Fruit fly (Drosophila melanogaster): ENCODE results near the gene CG44362.

The CG44362 gene

DNA sequence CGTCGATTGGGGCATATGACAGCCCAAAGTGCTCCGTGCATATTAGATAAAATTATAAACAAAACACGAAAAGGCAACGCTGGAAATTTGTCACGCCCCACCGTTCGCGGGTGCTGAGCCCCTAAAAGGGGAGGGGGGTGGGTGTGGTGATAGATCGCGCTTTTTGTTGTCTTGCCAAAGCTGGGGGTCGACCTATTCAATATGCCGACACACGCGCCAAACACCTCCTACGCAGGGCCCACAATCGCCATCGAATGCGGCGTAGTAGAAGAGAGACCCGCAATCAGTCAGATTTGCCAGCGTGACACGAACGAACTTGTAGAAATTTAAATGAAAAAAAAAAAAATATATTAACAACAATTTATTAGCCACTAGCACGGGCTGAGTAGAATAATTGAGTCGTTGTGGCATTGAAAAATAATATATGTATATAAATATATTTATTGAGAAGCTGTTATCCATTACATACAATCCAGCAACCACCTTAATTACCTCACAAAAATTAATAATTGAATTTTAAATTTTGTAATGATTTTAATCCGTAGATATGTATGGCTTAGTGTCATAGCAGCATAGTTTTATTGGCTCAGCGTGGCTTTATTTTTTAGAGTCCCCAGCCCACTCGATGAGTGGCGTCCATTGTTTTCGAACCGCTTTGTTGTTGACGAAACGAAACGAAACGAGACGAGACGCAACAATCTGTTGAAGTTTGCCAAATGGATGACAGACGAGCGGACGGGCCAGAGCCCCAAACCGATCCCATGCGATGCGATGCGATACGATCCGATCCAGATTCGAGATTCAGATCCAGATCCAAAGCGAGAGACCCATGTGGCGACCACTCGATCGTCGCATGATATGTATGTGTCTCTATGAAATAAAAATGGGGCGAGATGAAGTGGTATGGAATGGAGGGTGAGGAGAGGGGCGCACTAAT is 48.1 kb upstream of the CG44362 start (continued):
- TF ChIP-seq Blimp-1 (GFP tag; optimal IDR thresholded peaks at IDR 0.05) (peak; percentile 63), esn (GFP tag; optimal IDR thresholded peaks at IDR 0.05) (peak; percentile 69), CG6808 (GFP tag; optimal IDR thresholded peaks at IDR 0.05) (peak; percentile 83), acj6 (GFP tag; optimal IDR thresholded peaks at IDR 0.05) (peak; percentile 81), CG15336 (GFP tag; IDR thresholded peaks at IDR 0.05) (peak; percentile 97), CG34406 (GFP tag; optimal IDR thresholded peaks at IDR 0.05) (peak; percentile 92), CG8319 (GFP tag; optimal IDR thresholded peaks at IDR 0.05) (peak; percentile 47), topi (GFP tag; optimal IDR thresholded peaks at IDR 0.05) (peak; percentile 35), salr (GFP tag; optimal IDR thresholded peaks at IDR 0.05) (peak; percentile 65 to 66), CG11294 (GFP tag; IDR thresholded peaks at IDR 0.05) (peak; percentile 86), CG11902 (GFP tag; optimal IDR thresholded peaks at IDR 0.05) (peak; percentile 39), net (GFP tag; optimal IDR thresholded peaks at IDR 0.05) (peak; percentile 81), ss (GFP tag; optimal IDR thresholded peaks at IDR 0.05) (peak; percentile 85 to 90), Sox14 (GFP tag; optimal IDR thresholded peaks at IDR 0.05) (peak; percentile 40), Eip75B (GFP tag; optimal IDR thresholded peaks at IDR 0.05) (peak; percentile 33), CG4318 (GFP tag; optimal IDR thresholded peaks at IDR 0.05) (peak; percentile 90), CG31627 (GFP tag; optimal IDR thresholded peaks at IDR 0.05) (peak; percentile 2), dac (GFP tag; optimal IDR thresholded peaks at IDR 0.05) (peak; percentile 64), Hr39 (GFP tag; optimal IDR thresholded peaks at IDR 0.05) (no peak)

DNA sequence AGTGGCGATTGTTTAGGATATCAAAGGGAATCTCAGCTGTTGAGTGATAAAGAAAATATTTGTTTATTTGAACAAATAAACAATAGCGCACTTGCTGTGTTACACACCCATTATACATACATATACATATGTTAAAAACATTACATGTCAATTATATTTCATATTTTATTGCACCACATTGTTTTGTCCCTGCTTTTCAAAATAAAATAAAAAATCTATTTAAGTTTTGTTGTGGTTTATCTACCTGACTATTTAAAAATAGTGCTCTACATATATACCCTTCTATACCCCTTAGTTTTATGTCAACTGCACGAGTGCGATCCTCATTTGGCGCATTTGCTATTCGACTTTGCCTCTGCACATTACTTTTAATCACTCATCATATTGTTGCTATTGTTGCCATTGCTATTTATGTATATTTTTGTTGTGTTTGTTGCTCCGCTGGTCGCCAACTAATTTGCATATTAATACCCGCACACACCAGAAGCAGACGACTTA is 47.4 kb upstream of the CG44362 start:
- TF ChIP-seq CG8632 (GFP tag; optimal IDR thresholded peaks at IDR 0.05) (peak; percentile 33), net (GFP tag; optimal IDR thresholded peaks at IDR 0.05) (peak; percentile 86), CG9139 (GFP tag; optimal IDR thresholded peaks at IDR 0.05) (peak; percentile 15), topi (GFP tag; optimal IDR thresholded peaks at IDR 0.05) (peak; percentile 16), Hr38 (GFP tag; optimal IDR thresholded peaks at IDR 0.05) (no peak), CG11294 (GFP tag; IDR thresholded peaks at IDR 0.05) (peak; percentile 95), CG15336 (GFP tag; IDR thresholded peaks at IDR 0.05) (peak; percentile 98), ss (GFP tag; optimal IDR thresholded peaks at IDR 0.05) (peak; percentile 59 to 69), CG31627 (GFP tag; optimal IDR thresholded peaks at IDR 0.05) (no peak), spab (GFP tag; optimal IDR thresholded peaks at IDR 0.05) (peak; percentile 72), cyc (GFP tag; optimal IDR thresholded peaks at IDR 0.05) (no peak), Ets96B (tag; optimal IDR thresholded peaks at IDR 0.05) (peak; percentile 88), CG32006 (GFP tag; optimal IDR thresholded peaks at IDR 0.05) (peak; percentile 98), Lpt (GFP tag; optimal IDR thresholded peaks at IDR 0.05) (peak; percentile 93), eg (GFP tag; IDR thresholded peaks at IDR 0.05) (peak; percentile 94), esn (GFP tag; optimal IDR thresholded peaks at IDR 0.05) (no peak), Smox (GFP tag; optimal IDR thresholded peaks at IDR 0.05) (no peak), salr (GFP tag; optimal IDR thresholded peaks at IDR 0.05) (peak; percentile 62 to 95), Hr4 (GFP tag; optimal IDR thresholded peaks at IDR 0.05) (peak; percentile 95), fkh (GFP tag; optimal IDR thresholded peaks at IDR 0.05) (peak; percentile 79), dsx (GFP tag; optimal IDR thresholded peaks at IDR 0.05; ENCODE audit: poor library complexity, severe bottlenecking) (peak; percentile 67), CG11902 (GFP tag; optimal IDR thresholded peaks at IDR 0.05) (peak; percentile 4), Blimp-1 (GFP tag; optimal IDR thresholded peaks at IDR 0.05) (no peak), CG6792 (GFP tag; optimal IDR thresholded peaks at IDR 0.05) (peak; percentile 60), Sox15 (GFP tag; optimal IDR thresholded peaks at IDR 0.05) (peak; percentile 22), CG7368 (GFP tag; optimal IDR thresholded peaks at IDR 0.05) (peak; percentile 67), fd59A (GFP tag; optimal IDR thresholded peaks at IDR 0.05) (peak; percentile 74), CG3032 (tag; optimal IDR thresholded peaks at IDR 0.05) (peak; percentile 88), pdm3 (GFP tag; optimal IDR thresholded peaks at IDR 0.05) (peak; percentile 86), acj6 (GFP tag; optimal IDR thresholded peaks at IDR 0.05) (peak; percentile 86), Eip75B (GFP tag; optimal IDR thresholded peaks at IDR 0.05) (peak; percentile 84), CG6854 (GFP tag; optimal IDR thresholded peaks at IDR 0.05) (no peak), Sox102F (GFP tag; optimal IDR thresholded peaks at IDR 0.05) (no peak), Eip78C (GFP tag) (peak; percentile 96), CG6808 (GFP tag; optimal IDR thresholded peaks at IDR 0.05) (peak; percentile 66), Gug (GFP tag; IDR thresholded peaks at IDR 0.05) (peak; percentile 93), OdsH (GFP tag; optimal IDR thresholded peaks at IDR 0.05) (peak; percentile 90), svp (GFP tag) (no peak), fd85E (GFP tag; optimal IDR thresholded peaks at IDR 0.05) (no peak)
